Worm (Caenorhabditis elegans): Measurements from ENCODE around the gene T04C12.8.

T04C12.8 gene

ce11 chrV:11080345-11081102 is 11.4 kb upstream of the T04C12.8 start, which contains the start of gene act-1 (continued):
- no peak for TF ChIP-seq zip-5 (tag; optimal IDR thresholded peaks at IDR 0.05)
- TF ChIP-seq pax-1 (tag; optimal IDR thresholded peaks at IDR 0.05): no peak
- TF ChIP-seq ceh-9 (tag; optimal IDR thresholded peaks at IDR 0.05): no peak
- peak; percentile 14 for TF ChIP-seq fkh-6 (tag; optimal IDR thresholded peaks at IDR 0.05)
- no peak for TF ChIP-seq ceh-2 (tag; optimal IDR thresholded peaks at IDR 0.05)
- TF ChIP-seq rnt-1 (tag; optimal IDR thresholded peaks at IDR 0.05): peak; percentile 47
- no peak for TF ChIP-seq Y22D7AL.16 (tag; optimal IDR thresholded peaks at IDR 0.05)
- no peak for TF ChIP-seq elt-4 (tag; optimal IDR thresholded peaks at IDR 0.05)
- peak; percentile 95 for TF ChIP-seq elt-2 (tag; optimal IDR thresholded peaks at IDR 0.05)
- no peak for TF ChIP-seq hlh-13 (GFP tag; optimal IDR thresholded peaks at IDR 0.05)
- TF ChIP-seq madf-2 (tag; optimal IDR thresholded peaks at IDR 0.05): no peak
- no peak for TF ChIP-seq ceh-45 (GFP tag; IDR thresholded peaks at IDR 0.05)
- no peak for TF ChIP-seq unc-3 (GFP tag; conservative IDR thresholded peaks at IDR 0.05)
- TF ChIP-seq unc-3 (tag; optimal IDR thresholded peaks at IDR 0.05): no peak
- TF ChIP-seq pha-4 (tag; optimal IDR thresholded peaks at IDR 0.05): no peak
- no peak for TF ChIP-seq fkh-10 (GFP tag; optimal IDR thresholded peaks at IDR 0.05)
- TF ChIP-seq F13H6.1 (tag; optimal IDR thresholded peaks at IDR 0.05): no peak
- no peak for TF ChIP-seq sox-2 (GFP tag; IDR thresholded peaks at IDR 0.05)
- no peak for TF ChIP-seq ceh-19 (GFP tag; optimal IDR thresholded peaks at IDR 0.05)
- no peak for TF ChIP-seq ama-1 (optimal IDR thresholded peaks at IDR 0.05)
- TF ChIP-seq tbx-7 (tag; optimal IDR thresholded peaks at IDR 0.05): no peak
- no peak for TF ChIP-seq C08G9.2 (tag; optimal IDR thresholded peaks at IDR 0.05)
- no peak for TF ChIP-seq K09A11.1 (tag; optimal IDR thresholded peaks at IDR 0.05; ENCODE audit: insufficient read depth)
- TF ChIP-seq unc-42 (tag; optimal IDR thresholded peaks at IDR 0.05): no peak
- TF ChIP-seq eyg-1 (tag; optimal IDR thresholded peaks at IDR 0.05): no peak
- peak; percentile 67 for TF ChIP-seq unc-55 (GFP tag; optimal IDR thresholded peaks at IDR 0.05)
- TF ChIP-seq tbx-2 (tag; optimal IDR thresholded peaks at IDR 0.05): peak; percentile 5
- TF ChIP-seq C38D4.7 (GFP tag; optimal IDR thresholded peaks at IDR 0.05): no peak
- TF ChIP-seq hlh-8 (tag; optimal IDR thresholded peaks at IDR 0.05): no peak
- TF ChIP-seq ceh-6 (GFP tag; optimal IDR thresholded peaks at IDR 0.05): no peak
- TF ChIP-seq fax-1 (tag; optimal IDR thresholded peaks at IDR 0.05): no peak
- no peak for TF ChIP-seq gmeb-2 (tag; optimal IDR thresholded peaks at IDR 0.05)
- no peak for TF ChIP-seq K02D7.2 (tag; optimal IDR thresholded peaks at IDR 0.05)
- no peak for TF ChIP-seq ceh-14 (tag; optimal IDR thresholded peaks at IDR 0.05)
- no peak for TF ChIP-seq hlh-30 (tag; optimal IDR thresholded peaks at IDR 0.05; ENCODE audit: insufficient read depth)
- TF ChIP-seq ceh-31 (tag; optimal IDR thresholded peaks at IDR 0.05): peak; percentile 55
- TF ChIP-seq pqm-1 (tag; optimal IDR thresholded peaks at IDR 0.05): no peak
- TF ChIP-seq dmd-4 (tag; optimal IDR thresholded peaks at IDR 0.05; ENCODE audit: borderline replicate concordance): no peak
- TF ChIP-seq T23F11.4 (GFP tag; optimal IDR thresholded peaks at IDR 0.05): no peak
- no peak for TF ChIP-seq ceh-22 (tag; optimal IDR thresholded peaks at IDR 0.05)
- TF ChIP-seq ceh-30 (tag; optimal IDR thresholded peaks at IDR 0.05): no peak
- TF ChIP-seq hlh-6 (tag; optimal IDR thresholded peaks at IDR 0.05): no peak
- TF ChIP-seq ceh-34 (tag; optimal IDR thresholded peaks at IDR 0.05): peak; percentile 69
- no peak for TF ChIP-seq ceh-48 (tag; optimal IDR thresholded peaks at IDR 0.05)

ce11 chrV:11078874-11079273 is 9.7 kb upstream of the T04C12.8 start:
- TF ChIP-seq ceh-6 (GFP tag; optimal IDR thresholded peaks at IDR 0.05) (no peak), ahr-1 (tag; optimal IDR thresholded peaks at IDR 0.05) (no peak), eyg-1 (tag; optimal IDR thresholded peaks at IDR 0.05) (no peak), ceh-24 (tag; optimal IDR thresholded peaks at IDR 0.05) (no peak), ref-2 (tag; optimal IDR thresholded peaks at IDR 0.05) (no peak), pag-3 (tag; optimal IDR thresholded peaks at IDR 0.05; ENCODE audit: borderline replicate concordance) (no peak), ceh-18 (tag; optimal IDR thresholded peaks at IDR 0.05) (no peak), hlh-15 (tag; optimal IDR thresholded peaks at IDR 0.05) (no peak), hlh-6 (tag; optimal IDR thresholded peaks at IDR 0.05) (no peak), ceh-34 (tag; optimal IDR thresholded peaks at IDR 0.05) (no peak), dmd-4 (tag; optimal IDR thresholded peaks at IDR 0.05; ENCODE audit: borderline replicate concordance) (no peak), C38D4.7 (GFP tag; optimal IDR thresholded peaks at IDR 0.05) (no peak), K02D7.2 (tag; optimal IDR thresholded peaks at IDR 0.05) (no peak), ttx-3 (tag; optimal IDR thresholded peaks at IDR 0.05) (no peak), mec-3 (tag; optimal IDR thresholded peaks at IDR 0.05; ENCODE audit: borderline replicate concordance) (no peak), T23F11.4 (GFP tag; optimal IDR thresholded peaks at IDR 0.05) (no peak)

All from whole organism, late embryonic.